Worm (Caenorhabditis elegans): ENCODE data around the gene sod-4.
A peak's percentile ranks its signal among the peaks of the same experiment; 100 is the strongest.

sod-4 gene

DNA sequence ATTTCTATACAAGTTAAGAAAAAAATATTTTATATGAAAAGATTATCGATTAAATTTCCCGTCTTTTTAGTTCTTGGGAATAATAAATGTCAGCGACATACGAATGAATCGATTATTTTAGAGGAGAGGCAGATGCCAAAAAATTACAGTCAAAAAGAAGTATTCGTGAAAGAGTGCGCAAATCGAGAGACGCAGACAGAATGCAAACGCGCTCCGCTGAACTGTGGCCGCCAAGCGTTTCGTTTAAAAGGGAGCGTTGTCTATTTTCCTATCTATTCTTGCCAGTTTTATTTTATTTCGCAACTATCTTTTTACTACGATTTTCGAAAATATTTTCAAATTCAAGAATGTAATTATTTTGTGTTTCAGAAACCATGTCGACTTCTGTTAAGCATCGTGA lies 33.1 kb downstream of the sod-4 start, which contains the start of gene baf-1:
Gene baf-1 (plus strand): TSS at position 370 of the 400 bp plus-strand sequence.
- TF ChIP-seq nhr-12 (tag; optimal IDR thresholded peaks at IDR 0.05) (no peak), ztf-11 (tag; optimal IDR thresholded peaks at IDR 0.05) (no peak), mep-1 (tag; optimal IDR thresholded peaks at IDR 0.05) (peak; percentile 55), unc-120 (tag; optimal IDR thresholded peaks at IDR 0.05; ENCODE audit: poor library complexity, severe bottlenecking) (no peak), lsy-2 (tag; optimal IDR thresholded peaks at IDR 0.05) (peak; percentile 54), ceh-39 (tag; optimal IDR thresholded peaks at IDR 0.05) (peak; percentile 79), flh-1 (GFP tag; optimal IDR thresholded peaks at IDR 0.05) (no peak), bed-3 (GFP tag; optimal IDR thresholded peaks at IDR 0.05) (no peak)

DNA sequence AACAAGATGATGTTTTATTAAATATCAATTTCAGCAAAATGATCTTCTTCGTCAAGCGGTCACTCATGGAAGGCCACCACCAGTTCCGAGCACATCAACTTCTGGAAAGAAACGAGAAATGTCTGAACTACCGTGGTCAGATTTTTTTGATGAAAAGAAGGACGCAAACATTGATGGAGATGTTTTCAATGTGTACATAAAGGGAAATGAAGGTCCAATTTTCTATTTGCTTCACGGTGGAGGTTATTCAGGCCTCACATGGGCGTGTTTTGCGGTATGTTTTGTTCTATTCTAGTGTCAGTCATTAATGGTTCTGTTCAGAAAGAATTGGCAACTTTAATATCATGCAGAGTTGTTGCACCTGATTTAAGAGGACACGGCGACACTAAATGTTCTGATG lies 34.3 kb downstream of the sod-4 start, which contains the start of gene B0464.6:
Gene B0464.6 (minus strand): TSS at position 101 of the 400 bp plus-strand sequence.
- TF ChIP-seq lin-13 (tag; optimal IDR thresholded peaks at IDR 0.05) (no peak), elt-3 (tag; optimal IDR thresholded peaks at IDR 0.05) (no peak), nhr-28 (tag; optimal IDR thresholded peaks at IDR 0.05) (no peak), unc-62 (GFP tag; optimal IDR thresholded peaks at IDR 0.05) (no peak), blmp-1 (tag; optimal IDR thresholded peaks at IDR 0.05) (no peak), nhr-12 (tag; optimal IDR thresholded peaks at IDR 0.05) (no peak), cnd-1 (tag; optimal IDR thresholded peaks at IDR 0.05) (no peak), elt-1 (tag; optimal IDR thresholded peaks at IDR 0.05; ENCODE audit: borderline replicate concordance, insufficient read depth) (no peak), M03D4.4 (tag; optimal IDR thresholded peaks at IDR 0.05) (no peak), ces-1 (GFP tag; optimal IDR thresholded peaks at IDR 0.05) (no peak), sem-2 (GFP tag; optimal IDR thresholded peaks at IDR 0.05) (no peak), nhr-2 (tag; optimal IDR thresholded peaks at IDR 0.05) (no peak), drap-1 (GFP tag; optimal IDR thresholded peaks at IDR 0.05) (no peak), flh-1 (GFP tag; optimal IDR thresholded peaks at IDR 0.05) (no peak), zip-8 (tag; optimal IDR thresholded peaks at IDR 0.05) (no peak), nhr-237 (tag; optimal IDR thresholded peaks at IDR 0.05) (no peak), bed-3 (GFP tag; optimal IDR thresholded peaks at IDR 0.05) (no peak), tbx-8 (GFP tag; optimal IDR thresholded peaks at IDR 0.05) (no peak), lin-32 (GFP tag; optimal IDR thresholded peaks at IDR 0.05) (no peak)

DNA sequence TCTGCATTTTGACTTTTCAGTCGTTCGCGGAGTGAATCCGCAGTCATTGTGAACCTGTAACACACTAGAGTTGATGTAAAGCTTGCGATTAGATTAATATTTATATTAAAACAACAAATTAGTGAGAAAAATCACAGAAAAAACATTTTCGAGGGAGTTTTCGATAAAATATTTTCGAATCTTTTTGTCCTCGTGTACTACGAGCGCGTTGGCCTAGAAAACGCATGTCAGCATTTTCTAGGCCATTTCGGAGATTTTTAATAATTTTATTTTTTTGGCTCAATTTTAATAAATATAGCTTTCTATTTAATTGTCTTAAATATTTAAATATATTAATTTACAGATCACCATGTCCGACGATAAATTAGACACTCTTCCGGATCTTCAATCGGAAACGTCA lies 34.8 kb downstream of the sod-4 start, which contains the start of gene B0464.9:
Gene B0464.9 (plus strand): TSS at position 344 of the 400 bp plus-strand sequence.
- TF ChIP-seq sptf-1 (tag; optimal IDR thresholded peaks at IDR 0.05): peak; percentile 35
- TF ChIP-seq flh-1 (GFP tag; optimal IDR thresholded peaks at IDR 0.05): no peak
- TF ChIP-seq tbx-8 (GFP tag; optimal IDR thresholded peaks at IDR 0.05): no peak
- no peak for TF ChIP-seq ham-2 (GFP tag; optimal IDR thresholded peaks at IDR 0.05)
- TF ChIP-seq ceh-83 (GFP tag; optimal IDR thresholded peaks at IDR 0.05): peak; percentile 42
- no peak for TF ChIP-seq nhr-28 (tag; optimal IDR thresholded peaks at IDR 0.05)
- no peak for TF ChIP-seq drap-1 (GFP tag; optimal IDR thresholded peaks at IDR 0.05)
- no peak for TF ChIP-seq mab-5 (tag; optimal IDR thresholded peaks at IDR 0.05)
- no peak for TF ChIP-seq M03D4.4 (tag; optimal IDR thresholded peaks at IDR 0.05)
- peak; percentile 46 for TF ChIP-seq ces-1 (GFP tag; optimal IDR thresholded peaks at IDR 0.05)
- peak; percentile 16 for TF ChIP-seq lsy-2 (tag; optimal IDR thresholded peaks at IDR 0.05)
- no peak for TF ChIP-seq hlh-1 (tag; optimal IDR thresholded peaks at IDR 0.05)
- peak; percentile 42 for TF ChIP-seq mep-1 (tag; optimal IDR thresholded peaks at IDR 0.05)

DNA sequence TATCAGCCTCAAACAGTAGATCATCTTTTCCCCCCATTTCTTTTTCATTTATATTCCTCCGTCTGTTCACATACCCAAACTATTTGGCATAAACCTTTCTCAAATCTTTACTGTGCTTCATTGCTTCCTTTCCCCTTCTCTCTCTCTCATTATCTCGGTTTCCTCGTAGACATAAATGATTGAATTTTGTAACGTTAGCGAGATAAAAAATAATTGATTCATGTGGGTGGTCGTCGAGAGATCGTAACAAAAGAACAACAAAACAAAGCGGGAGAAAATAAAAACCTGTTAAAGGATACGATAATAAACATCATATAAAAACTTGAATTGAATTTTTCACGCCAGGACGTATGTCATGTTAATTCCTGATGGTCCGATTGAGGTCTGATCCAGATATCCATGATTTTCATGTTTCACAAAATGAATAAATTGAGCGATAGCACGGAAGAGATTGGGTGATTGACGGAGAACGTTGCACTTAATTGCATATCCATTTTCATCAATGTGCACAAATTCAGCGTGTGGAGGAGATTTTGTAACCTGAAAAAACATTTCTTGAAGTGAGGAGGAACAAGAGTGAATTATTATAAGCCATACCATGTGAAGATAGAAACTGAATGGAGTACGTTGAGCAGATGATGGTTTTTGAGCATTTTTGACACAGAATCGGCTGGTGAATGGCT lies 37.2 kb downstream of the sod-4 start:
- TF ChIP-seq snpc-4 (tag; optimal IDR thresholded peaks at IDR 0.05) (no peak), mep-1 (tag; optimal IDR thresholded peaks at IDR 0.05) (no peak), nhr-28 (tag; optimal IDR thresholded peaks at IDR 0.05) (no peak), flh-1 (GFP tag; optimal IDR thresholded peaks at IDR 0.05) (no peak), nhr-76 (tag; optimal IDR thresholded peaks at IDR 0.05) (no peak), ham-2 (GFP tag; optimal IDR thresholded peaks at IDR 0.05) (no peak)

All from whole organism, mixed stage, embryonic.